Worm (Caenorhabditis elegans) whole organism, L3 larva: ENCODE data around the gene srz-25.
"Not testable (repeated sequence)": the region's sequence is repeated elsewhere in the genome, so short reads cannot be mapped to it uniquely, and the experiment has no call there.

Source experiments
- aly-2 ChIP-seq: fragments of 150-350 bp; optimal IDR thresholded peaks from 2 replicates; lab custom pipeline; 2014; ENCODE audit warnings: missing biosample characterization, missing genetic modification characterization
- elt-2 ChIP-seq: sonication (generic microtip); optimal IDR thresholded peaks from 2 replicates; lab custom pipeline; 2016; ENCODE audit warnings: missing genetic modification reagents, mild to moderate bottlenecking, missing genetic modification characterization, missing compliant biosample characterization
- elt-3 ChIP-seq, 3 experiments: fragments of 150-350 bp in 1 of 3; sonication (generic microtip) in 2 of 3; optimal IDR thresholded peaks; 2 replicates in 2 of 3; 4 replicates in 1 of 3; lab custom pipeline; 2014 to 2017; ENCODE audit warnings: missing biosample characterization in 3 of 3, missing genetic modification characterization in 3 of 3

Gene srz-25

ce11 chrV:17584352-17584843 lies 44.0 kb downstream of the srz-25 start, which contains the start of gene fbxa-133:
Gene fbxa-133 (plus strand): TSS chrV:17584793.
- TF ChIP-seq aly-2 (tag; lab: Kevin White, UChicago); elt-3 (tag; optimal IDR thresholded peaks at IDR 0.05; lab: Kevin White, UChicago); elt-2 (tag; lab: Kevin White, UChicago): not testable (repeated sequence)
- TF ChIP-seq, all 47 proteins: peak for 0; not testable (repeated sequence) for 47
